Worm (Caenorhabditis elegans) whole organism, L1 larva: Measurements from ENCODE around the gene Y39B6A.10.

Experiments
- C04F5.9 ChIP-seq: sonication (generic microtip); optimal IDR thresholded peaks from 2 replicates; lab custom pipeline; 2016; ENCODE audit warnings: missing genetic modification characterization, missing compliant biosample characterization
- C34B4.2 ChIP-seq: sonication (generic microtip); optimal IDR thresholded peaks from 2 replicates; lab custom pipeline; 2017; ENCODE audit warnings: mild to moderate bottlenecking, missing genetic modification characterization, missing compliant biosample characterization
- aha-1 ChIP-seq: fragments of 150-350 bp; optimal IDR thresholded peaks from 2 replicates; lab custom pipeline; 2014; ENCODE audit warnings: missing biosample characterization, missing genetic modification characterization
- alr-1 ChIP-seq: fragments of 200-800 bp; sonication (Bioruptor generic); optimal IDR thresholded peaks from 2 replicates; lab custom pipeline; 2018; ENCODE audit warnings: borderline replicate concordance, mild to moderate bottlenecking, missing genetic modification characterization, missing compliant biosample characterization
- ceh-63 ChIP-seq: fragments of 200-800 bp; sonication (Bioruptor generic); optimal IDR thresholded peaks from 2 replicates; lab custom pipeline; 2018; ENCODE audit warnings: mild to moderate bottlenecking, missing genetic modification characterization, missing compliant biosample characterization
- ceh-8 ChIP-seq: fragments of 200-800 bp; sonication (Bioruptor generic); optimal IDR thresholded peaks from 2 replicates; lab custom pipeline; 2018; ENCODE audit warnings: mild to moderate bottlenecking, missing genetic modification characterization, moderate library complexity, missing compliant biosample characterization
- ces-1 ChIP-seq: fragments of 150-350 bp; optimal IDR thresholded peaks from 2 replicates; lab custom pipeline; 2014; ENCODE audit warnings: missing biosample characterization, missing genetic modification reagents, missing genetic modification characterization
- dpl-1 ChIP-seq, 3 experiments: fragments of 150-350 bp in 2 of 3; sonication (generic microtip) in 1 of 3; optimal IDR thresholded peaks; 2 replicates each; lab custom pipeline; 2014 to 2017; ENCODE audit warnings: missing biosample characterization in 3 of 3, missing genetic modification characterization in 3 of 3, missing genetic modification reagents in 3 of 3
- efl-1 ChIP-seq, 4 experiments: fragments of 150-350 bp; optimal IDR thresholded peaks in 3 of 4; peaks in 1 of 4; 1 replicate in 1 of 4; 2 replicates in 3 of 4; lab custom pipeline; 2014; ENCODE audit warnings: missing biosample characterization in 2 of 4, missing genetic modification characterization in 2 of 4, missing genetic modification reagents in 2 of 4
- egl-27 ChIP-seq, 2 experiments: fragments of 150-350 bp in 1 of 2; sonication (generic microtip); optimal IDR thresholded peaks; 3 replicates each; lab custom pipeline; 2017 to 2018; ENCODE audit warnings: missing biosample characterization in 2 of 2, missing genetic modification characterization in 2 of 2, missing genetic modification reagents in 2 of 2
- fkh-10 ChIP-seq: sonication (generic microtip); optimal IDR thresholded peaks from 2 replicates; lab custom pipeline; 2017; ENCODE audit warnings: missing biosample characterization, missing genetic modification reagents, missing genetic modification characterization
- fkh-8 ChIP-seq: sonication (generic microtip); optimal IDR thresholded peaks from 2 replicates; lab custom pipeline; 2016; ENCODE audit warnings: mild to moderate bottlenecking, missing genetic modification characterization, missing compliant biosample characterization
- fos-1 ChIP-seq: fragments of 150-350 bp; optimal IDR thresholded peaks from 2 replicates; lab custom pipeline; 2014; ENCODE audit warnings: missing biosample characterization, missing genetic modification characterization
- grh-1 ChIP-seq: fragments of 200-800 bp; sonication (Bioruptor generic); IDR thresholded peaks from 2 replicates; pipeline ENCODE4 v1.3.6; 2022; ENCODE audit warnings: missing genetic modification reagents, missing genetic modification characterization, missing compliant biosample characterization
- hlh-17 ChIP-seq: fragments of 200-800 bp; sonication (Bioruptor generic); optimal IDR thresholded peaks from 2 replicates; lab custom pipeline; 2018; ENCODE audit warnings: missing genetic modification characterization, mild to moderate bottlenecking, missing compliant biosample characterization, moderate library complexity, borderline replicate concordance
- hlh-4 ChIP-seq: sonication (generic microtip); optimal IDR thresholded peaks from 2 replicates; lab custom pipeline; 2016; ENCODE audit warnings: mild to moderate bottlenecking, missing genetic modification characterization, missing compliant biosample characterization
- hpl-2 ChIP-seq: fragments of 150-350 bp; optimal IDR thresholded peaks from 2 replicates; lab custom pipeline; 2014; ENCODE audit warnings: missing biosample characterization, missing genetic modification reagents, missing genetic modification characterization
- lin-13 ChIP-seq: fragments of 150-350 bp; optimal IDR thresholded peaks from 2 replicates; lab custom pipeline; 2014; ENCODE audit warnings: missing biosample characterization, missing genetic modification reagents, missing genetic modification characterization
- lin-15B ChIP-seq: fragments of 150-350 bp; sonication (generic microtip); optimal IDR thresholded peaks from 3 replicates; lab custom pipeline; 2014; ENCODE audit warnings: missing biosample characterization, missing genetic modification characterization
- lin-35 ChIP-seq, 2 experiments: fragments of 150-350 bp; optimal IDR thresholded peaks; 2 replicates each; lab custom pipeline; 2014; ENCODE audit warnings: missing biosample characterization in 2 of 2, missing genetic modification characterization in 2 of 2, missing genetic modification reagents in 2 of 2
- lin-39 ChIP-seq: fragments of 150-350 bp; optimal IDR thresholded peaks from 2 replicates; lab custom pipeline; 2014; ENCODE audit warnings: missing biosample characterization, missing genetic modification reagents, missing genetic modification characterization
- lsy-2 ChIP-seq, 2 experiments: fragments of 150-350 bp; optimal IDR thresholded peaks; 2 replicates each; lab custom pipeline; 2014; ENCODE audit warnings: missing biosample characterization in 2 of 2, missing genetic modification characterization in 2 of 2
- mab-9 ChIP-seq: fragments of 200-800 bp; sonication (Bioruptor generic); IDR thresholded peaks from 2 replicates; pipeline ENCODE4 v1.3.6; 2022; ENCODE audit warnings: missing genetic modification reagents, missing genetic modification characterization, missing compliant biosample characterization
- mef-2 ChIP-seq: fragments of 150-350 bp; optimal IDR thresholded peaks from 2 replicates; lab custom pipeline; 2014; ENCODE audit warnings: missing biosample characterization, missing genetic modification characterization
- mep-1 ChIP-seq: fragments of 150-350 bp; optimal IDR thresholded peaks from 2 replicates; lab custom pipeline; 2014; ENCODE audit warnings: missing biosample characterization, missing genetic modification characterization
- nhr-11 ChIP-seq: fragments of 150-350 bp; optimal IDR thresholded peaks from 2 replicates; lab custom pipeline; 2014; ENCODE audit warnings: missing biosample characterization, missing genetic modification characterization
- nhr-12 ChIP-seq: sonication (generic microtip); optimal IDR thresholded peaks from 2 replicates; lab custom pipeline; 2017; ENCODE audit warnings: missing biosample characterization, missing genetic modification characterization
- nhr-19 ChIP-seq: fragments of 200-800 bp; sonication (Bioruptor generic); conservative IDR thresholded peaks from 2 replicates; pipeline ENCODE4 v1.3.6; 2022; ENCODE audit warnings: missing genetic modification characterization, missing compliant biosample characterization
- nhr-20 ChIP-seq: sonication (generic microtip); optimal IDR thresholded peaks from 2 replicates; lab custom pipeline; 2016; ENCODE audit warnings: mild to moderate bottlenecking, missing genetic modification characterization, missing compliant biosample characterization
- nhr-237 ChIP-seq: fragments of 150-350 bp; optimal IDR thresholded peaks from 2 replicates; lab custom pipeline; 2014; ENCODE audit warnings: missing biosample characterization, missing genetic modification characterization
- nhr-28 ChIP-seq: fragments of 150-350 bp; optimal IDR thresholded peaks from 2 replicates; lab custom pipeline; 2014; ENCODE audit warnings: missing biosample characterization, missing genetic modification characterization
- nhr-76 ChIP-seq: sonication (generic microtip); optimal IDR thresholded peaks from 2 replicates; lab custom pipeline; 2017; ENCODE audit warnings: missing biosample characterization, missing genetic modification characterization
- nhr-77 ChIP-seq: fragments of 150-350 bp; optimal IDR thresholded peaks from 2 replicates; lab custom pipeline; 2014; ENCODE audit warnings: missing biosample characterization, missing genetic modification characterization
- nhr-85 ChIP-seq: sonication (generic microtip); peaks from one replicate; lab custom pipeline; 2016; ENCODE audit warnings: missing genetic modification characterization, inconsistent platforms, missing compliant biosample characterization
- pag-3 ChIP-seq: sonication (generic microtip); optimal IDR thresholded peaks from 2 replicates; lab custom pipeline; 2017; ENCODE audit warnings: missing genetic modification characterization, mild to moderate bottlenecking, missing compliant biosample characterization, antibody characterized with exemption, borderline replicate concordance; ENCODE audit not compliant: insufficient read depth
- pqm-1 ChIP-seq: sonication (generic microtip); optimal IDR thresholded peaks from 3 replicates; lab custom pipeline; 2017; ENCODE audit warnings: missing biosample characterization, missing genetic modification characterization
- skn-1 ChIP-seq: fragments of 150-350 bp; optimal IDR thresholded peaks from 2 replicates; lab custom pipeline; 2014; ENCODE audit warnings: missing biosample characterization, missing genetic modification characterization
- snpc-4 ChIP-seq: fragments of 150-350 bp; optimal IDR thresholded peaks from 2 replicates; lab custom pipeline; 2014; ENCODE audit warnings: missing biosample characterization, missing genetic modification characterization
- swsn-7 ChIP-seq: sonication (generic microtip); optimal IDR thresholded peaks from 2 replicates; lab custom pipeline; 2016; ENCODE audit warnings: missing genetic modification characterization, missing compliant biosample characterization
- unc-130 ChIP-seq: fragments of 150-350 bp; optimal IDR thresholded peaks from 2 replicates; lab custom pipeline; 2017; ENCODE audit warnings: missing biosample characterization, missing genetic modification characterization, inconsistent platforms
- unc-30 ChIP-seq: sonication (generic microtip); optimal IDR thresholded peaks from 2 replicates; lab custom pipeline; 2017; ENCODE audit warnings: missing biosample characterization, missing genetic modification characterization
- unc-62 ChIP-seq: fragments of 150-350 bp; optimal IDR thresholded peaks from 2 replicates; lab custom pipeline; 2014; ENCODE audit warnings: missing biosample characterization, missing genetic modification reagents, missing genetic modification characterization
- xbp-1 ChIP-seq: sonication (generic microtip); optimal IDR thresholded peaks from 2 replicates; lab custom pipeline; 2016; ENCODE audit warnings: missing genetic modification characterization, missing compliant biosample characterization
- zag-1 ChIP-seq: fragments of 150-350 bp; optimal IDR thresholded peaks from 2 replicates; lab custom pipeline; 2014; ENCODE audit warnings: missing biosample characterization, missing genetic modification characterization
- zip-4 ChIP-seq: fragments of 200-800 bp; sonication (Bioruptor generic); optimal IDR thresholded peaks from 2 replicates; lab custom pipeline; 2018; ENCODE audit warnings: mild to moderate bottlenecking, missing genetic modification characterization, moderate library complexity, missing compliant biosample characterization
- ztf-11 ChIP-seq, 2 experiments: sonication (generic microtip); optimal IDR thresholded peaks; 2 replicates each; lab custom pipeline; 2016 to 2017; ENCODE audit warnings: missing genetic modification characterization in 2 of 2, missing biosample characterization in 1 of 2, missing compliant biosample characterization in 1 of 2
- ztf-4 ChIP-seq: fragments of 150-350 bp; optimal IDR thresholded peaks from 2 replicates; lab custom pipeline; 2014; ENCODE audit warnings: missing biosample characterization, missing genetic modification characterization

Y39B6A.10 gene

ce11 chrV:19158664-19159063 lies 25.3 kb upstream of the Y39B6A.10 start, which contains the start of gene Y39B6A.5 (continued):
- TF ChIP-seq fkh-10 = no peak
- peak; percentile 82 for TF ChIP-seq pqm-1
- no peak for TF ChIP-seq unc-130 (tag; lab: Kevin White, UChicago)
- peak; percentile 14 for TF ChIP-seq swsn-7
- no peak for TF ChIP-seq nhr-85
- TF ChIP-seq C34B4.2 (tag; lab: Kevin White, UChicago) = no peak
- no peak for TF ChIP-seq ces-1 (GFP tag; lab: Kevin White, UChicago)
- no peak for TF ChIP-seq nhr-12 (tag; lab: Kevin White, UChicago)
- TF ChIP-seq ceh-63 = no peak
- peak in 1 of 3 experiments; percentile 20 for TF ChIP-seq dpl-1 (GFP tag; optimal IDR thresholded peaks at IDR 0.05; lab: Kevin White, UChicago)
- no peak for TF ChIP-seq zip-4 (GFP tag; lab: Kevin White, UChicago)
- TF ChIP-seq nhr-20 (tag; lab: Kevin White, UChicago) = peak; percentile 69
- peak; percentile 4 to 25 for TF ChIP-seq lsy-2 (tag; optimal IDR thresholded peaks at IDR 0.05; lab: Kevin White, UChicago)
- no peak for TF ChIP-seq unc-62
- no peak for TF ChIP-seq mef-2 (tag; lab: Kevin White, UChicago)
- TF ChIP-seq hlh-4 (tag; lab: Kevin White, UChicago) = no peak
- TF ChIP-seq pag-3 = no peak
- no peak for TF ChIP-seq unc-30 (tag; lab: Kevin White, UChicago)
- TF ChIP-seq nhr-77 (tag; lab: Kevin White, UChicago) = peak; percentile 23
- no peak for TF ChIP-seq C04F5.9
- peak; percentile 25 for TF ChIP-seq hpl-2 (GFP tag; lab: Kevin White, UChicago)
- TF ChIP-seq lin-35 (GFP tag; optimal IDR thresholded peaks at IDR 0.05; lab: Kevin White, UChicago) = peak in 1 of 2 experiments; percentile 69
- TF ChIP-seq, all 84 proteins: peak for 22

- no peak for TF ChIP-seq nhr-19
- no peak for TF ChIP-seq ces-1 (GFP tag; lab: Kevin White, UChicago)
- TF ChIP-seq lin-39 (tag; lab: Kevin White, UChicago) = no peak
- TF ChIP-seq nhr-237 (tag; lab: Kevin White, UChicago) = no peak
- TF ChIP-seq swsn-7 = no peak
- no peak for TF ChIP-seq lin-35 (GFP tag; optimal IDR thresholded peaks at IDR 0.05; lab: Kevin White, UChicago)
- TF ChIP-seq fos-1 = no peak
- TF ChIP-seq ceh-63 = no peak
- no peak for TF ChIP-seq mep-1 (tag; lab: Kevin White, UChicago)
- no peak for TF ChIP-seq zag-1 (tag; lab: Kevin White, UChicago)
- TF ChIP-seq grh-1 (GFP tag; lab: Robert Waterston, UW) = no peak
- TF ChIP-seq ztf-11 (tag; optimal IDR thresholded peaks at IDR 0.05; lab: Kevin White, UChicago) = no peak
- TF ChIP-seq ceh-8 (GFP tag; lab: Kevin White, UChicago) = no peak
- no peak for TF ChIP-seq lsy-2 (tag; optimal IDR thresholded peaks at IDR 0.05; lab: Kevin White, UChicago)
These were observed 20.4 kb upstream of the Y39B6A.10 start, which contains the start of gene tsp-13 for ce11 chrV:19153806-19154205. TSS of gene tsp-13 (plus strand) at chrV:19154106.

ce11 chrV:19153244-19153643 lies 19.8 kb upstream of the Y39B6A.10 start:
- TF ChIP-seq alr-1 (no peak), lin-13 (GFP tag; lab: Kevin White, UChicago) (no peak), hlh-17 (GFP tag; lab: Kevin White, UChicago) (no peak), mab-9 (no peak)

- TF ChIP-seq skn-1 = no peak
- TF ChIP-seq snpc-4 (tag; lab: Kevin White, UChicago) = no peak
- TF ChIP-seq efl-1 (optimal IDR thresholded peaks at IDR 0.05; lab: Kevin White, UChicago) = no peak
- no peak for TF ChIP-seq efl-1 (GFP tag; optimal IDR thresholded peaks at IDR 0.05 in 1 of 2; lab: Kevin White, UChicago)
- no peak for TF ChIP-seq unc-30 (tag; lab: Kevin White, UChicago)
- no peak for TF ChIP-seq nhr-76 (tag; lab: Kevin White, UChicago)
- no peak for TF ChIP-seq lin-15B (tag; lab: Kevin White, UChicago)
- no peak for TF ChIP-seq nhr-28
- no peak for TF ChIP-seq egl-27 (tag; optimal IDR thresholded peaks at IDR 0.05; lab: Kevin White, UChicago)
- TF ChIP-seq xbp-1 (tag; lab: Kevin White, UChicago) = no peak
- TF ChIP-seq lsy-2 (tag; optimal IDR thresholded peaks at IDR 0.05; lab: Kevin White, UChicago) = no peak
- no peak for TF ChIP-seq nhr-20 (tag; lab: Kevin White, UChicago)
- no peak for TF ChIP-seq hlh-17 (GFP tag; lab: Kevin White, UChicago)
- no peak for TF ChIP-seq C04F5.9
- TF ChIP-seq nhr-11 (tag; lab: Kevin White, UChicago) = no peak
- no peak for TF ChIP-seq pqm-1
- TF ChIP-seq nhr-12 (tag; lab: Kevin White, UChicago) = no peak
- no peak for TF ChIP-seq nhr-77 (tag; lab: Kevin White, UChicago)
- TF ChIP-seq ztf-4 = no peak
- TF ChIP-seq fkh-8 (tag; lab: Kevin White, UChicago) = no peak
- no peak for TF ChIP-seq aha-1 (tag; lab: Kevin White, UChicago)
These were observed 18.9 kb upstream of the Y39B6A.10 start, which contains the start of gene Y39B6A.69 for ce11 chrV:19152328-19152727. TSS of gene Y39B6A.69 (minus strand) at chrV:19152428.
